Fruit fly (Drosophila melanogaster) whole organism, adult: Measurements from ENCODE around the gene CG31510.
"Not testable (repeated sequence)": the region's sequence is repeated elsewhere in the genome, so short reads cannot be mapped to it uniquely, and the experiment has no call there.

Source experiments
- CG11617 ChIP-seq: fragments of 200-800 bp; sonication (Bioruptor generic); optimal IDR thresholded peaks from 2 replicates; lab custom pipeline; 2017; ENCODE audit warnings: mild to moderate bottlenecking, missing biosample characterization, missing genetic modification reagents, missing genetic modification characterization
- CG12768 ChIP-seq: fragments of 200-800 bp; sonication (Bioruptor generic); optimal IDR thresholded peaks from 2 replicates; lab custom pipeline; 2017; ENCODE audit warnings: missing biosample characterization, missing genetic modification characterization, mild to moderate bottlenecking, moderate library complexity, missing genetic modification reagents
- CG14711 ChIP-seq: fragments of 200-800 bp; sonication (Bioruptor generic); optimal IDR thresholded peaks from 2 replicates; lab custom pipeline; 2018; ENCODE audit warnings: missing biosample characterization, mild to moderate bottlenecking, missing genetic modification characterization, moderate library complexity
- CG1620 ChIP-seq: fragments of 200-800 bp; sonication (Bioruptor generic); optimal IDR thresholded peaks from 2 replicates; lab custom pipeline; 2016; ENCODE audit warnings: missing biosample characterization, missing genetic modification characterization
- CG33017 ChIP-seq: fragments of 200-800 bp; sonication (Bioruptor generic); optimal IDR thresholded peaks from 2 replicates; lab custom pipeline; 2018; ENCODE audit warnings: missing biosample characterization, mild to moderate bottlenecking, missing genetic modification characterization, moderate library complexity
- CG5204 ChIP-seq: fragments of 200-800 bp; sonication (Bioruptor generic); optimal IDR thresholded peaks from 2 replicates; lab custom pipeline; 2016; ENCODE audit warnings: missing biosample characterization, missing genetic modification characterization
- CG7045 ChIP-seq: fragments of 200-800 bp; sonication (Bioruptor generic); optimal IDR thresholded peaks from 2 replicates; lab custom pipeline; 2017; ENCODE audit warnings: missing biosample characterization, mild to moderate bottlenecking, missing genetic modification characterization
- CG7101 ChIP-seq: fragments of 200-800 bp; sonication (Bioruptor generic); optimal IDR thresholded peaks from 2 replicates; lab custom pipeline; 2018; ENCODE audit warnings: missing biosample characterization, mild to moderate bottlenecking, missing genetic modification characterization, moderate library complexity
- Clk ChIP-seq: fragments of 200-800 bp; sonication (Bioruptor generic); optimal IDR thresholded peaks from 2 replicates; lab custom pipeline; 2017; ENCODE audit warnings: missing biosample characterization, missing genetic modification characterization
- Crg-1 ChIP-seq: fragments of 200-800 bp; sonication (Bioruptor generic); optimal IDR thresholded peaks from 2 replicates; lab custom pipeline; 2016; ENCODE audit warnings: missing biosample characterization, missing genetic modification characterization
- Hr96 ChIP-seq: fragments of 200-800 bp; sonication (Bioruptor generic); optimal IDR thresholded peaks from 2 replicates; lab custom pipeline; 2016; ENCODE audit warnings: missing biosample characterization, missing genetic modification characterization
- Mnt ChIP-seq: fragments of 200-800 bp; sonication (Bioruptor generic); optimal IDR thresholded peaks from 2 replicates; lab custom pipeline; 2016; ENCODE audit warnings: missing biosample characterization, mild to moderate bottlenecking, missing genetic modification characterization
- bab1 ChIP-seq: fragments of 200-800 bp; sonication (Bioruptor generic); optimal IDR thresholded peaks from 3 replicates; lab custom pipeline; 2019; ENCODE audit warnings: missing biosample characterization, mild to moderate bottlenecking, missing genetic modification characterization, moderate library complexity
- cic ChIP-seq: fragments of 200-800 bp; sonication (Bioruptor generic); optimal IDR thresholded peaks from 2 replicates; lab custom pipeline; 2017; ENCODE audit warnings: missing biosample characterization, mild to moderate bottlenecking, missing genetic modification characterization, moderate library complexity
- cnc ChIP-seq, 2 experiments: fragments of >200 bp; optimal IDR thresholded peaks; 2 replicates each; lab custom pipeline; 2017
- kay ChIP-seq: fragments of 200-800 bp; sonication (Bioruptor generic); peaks from one replicate; lab custom pipeline; 2016; ENCODE audit warnings: missing biosample characterization, missing genetic modification characterization, borderline replicate concordance
- ovo ChIP-seq: fragments of 200-800 bp; sonication (Bioruptor generic); optimal IDR thresholded peaks from 2 replicates; lab custom pipeline; 2016; ENCODE audit warnings: missing biosample characterization, missing genetic modification characterization
- pad ChIP-seq: fragments of 200-800 bp; sonication (Bioruptor generic); optimal IDR thresholded peaks from 3 replicates; lab custom pipeline; 2017; ENCODE audit warnings: missing biosample characterization, missing genetic modification characterization, mild to moderate bottlenecking, moderate library complexity, missing genetic modification reagents
- tj ChIP-seq: fragments of 200-800 bp; sonication (Bioruptor generic); optimal IDR thresholded peaks from 3 replicates; lab custom pipeline; 2017; ENCODE audit warnings: missing biosample characterization, mild to moderate bottlenecking, missing genetic modification characterization, moderate library complexity
- toe ChIP-seq: fragments of 200-800 bp; sonication (Bioruptor generic); optimal IDR thresholded peaks from 2 replicates; lab custom pipeline; 2016; ENCODE audit warnings: missing biosample characterization, missing genetic modification characterization

Gene CG31510

dm6 chr3R:25152342-25152741 is 29.6 kb upstream of the CG31510 start:
- TF ChIP-seq kay (GFP tag; lab: Kevin White, UChicago) (peak; percentile 70), CG5204 (no peak), CG12768 (no peak), CG33017 (tag; lab: Kevin White, UChicago) (no peak), ovo (GFP tag; lab: Kevin White, UChicago) (no peak), CG7045 (GFP tag; lab: Kevin White, UChicago) (no peak), tj (GFP tag; lab: Kevin White, UChicago) (no peak), CG11617 (GFP tag; lab: Kevin White, UChicago) (no peak), Mnt (no peak), toe (GFP tag; lab: Kevin White, UChicago) (no peak), CG7101 (tag; lab: Kevin White, UChicago) (peak; percentile 11), Clk (GFP tag; lab: Kevin White, UChicago) (no peak), bab1 (GFP tag; lab: Kevin White, UChicago) (no peak)

- TF ChIP-seq CG5204 (no peak), Mnt (peak; percentile 28), CG7045 (GFP tag; lab: Kevin White, UChicago) (no peak)
These were observed 15.0 kb upstream of the CG31510 start, which contains the start of gene danr for dm6 chr3R:25137565-25138367. Gene danr (plus strand): TSS chr3R:25138072.

dm6 chr3R:25131042-25131441 is 8.3 kb upstream of the CG31510 start, which contains the start of gene Bili:
Gene Bili (plus strand): TSS chr3R:25131306.
- TF ChIP-seq CG14711 (tag; lab: Kevin White, UChicago); CG7101 (tag; lab: Kevin White, UChicago); Mnt: not testable (repeated sequence)

- TF ChIP-seq pad (GFP tag; lab: Kevin White, UChicago) (no peak), CG5204 (peak; percentile 5), cnc (optimal IDR thresholded peaks at IDR 0.05; lab: Kevin White, UChicago) (peak in 1 of 2 experiments; percentile 69), cic (GFP tag; lab: Kevin White, UChicago) (no peak), bab1 (GFP tag; lab: Kevin White, UChicago) (no peak), kay (GFP tag; lab: Kevin White, UChicago) (peak; percentile 37), CG12768 (no peak), Mnt (peak; percentile 43), CG7101 (tag; lab: Kevin White, UChicago) (no peak), CG7045 (GFP tag; lab: Kevin White, UChicago) (no peak), CG14711 (tag; lab: Kevin White, UChicago) (peak; percentile 1), CG33017 (tag; lab: Kevin White, UChicago) (no peak), ovo (GFP tag; lab: Kevin White, UChicago) (no peak), toe (GFP tag; lab: Kevin White, UChicago) (peak; percentile 43), tj (GFP tag; lab: Kevin White, UChicago) (no peak), Crg-1 (no peak), CG1620 (GFP tag; lab: Kevin White, UChicago) (no peak), Hr96 (GFP tag; lab: Kevin White, UChicago) (peak; percentile 21)
These were observed 4.5 kb upstream of the CG31510 start, which contains the start of the genes Mocs2A, Mocs2B and Clbn for dm6 chr3R:25127231-25127689. Gene Mocs2A (minus strand): TSS chr3R:25127359. Gene Mocs2B (minus strand): TSS chr3R:25127359. Gene Clbn (plus strand): TSS chr3R:25127502.

dm6 chr3R:25126823-25127222 is 4.1 kb upstream of the CG31510 start:
- TF ChIP-seq Hr96 (GFP tag; lab: Kevin White, UChicago) = no peak
- no peak for TF ChIP-seq ovo (GFP tag; lab: Kevin White, UChicago)
- TF ChIP-seq pad (GFP tag; lab: Kevin White, UChicago) = no peak
- TF ChIP-seq CG12768 = no peak
- no peak for TF ChIP-seq tj (GFP tag; lab: Kevin White, UChicago)
- TF ChIP-seq CG33017 (tag; lab: Kevin White, UChicago) = no peak
- no peak for TF ChIP-seq cic (GFP tag; lab: Kevin White, UChicago)
- no peak for TF ChIP-seq kay (GFP tag; lab: Kevin White, UChicago)
- TF ChIP-seq CG11617 (GFP tag; lab: Kevin White, UChicago) = no peak
- TF ChIP-seq Clk (GFP tag; lab: Kevin White, UChicago) = no peak
- TF ChIP-seq CG5204 = no peak
- no peak for TF ChIP-seq CG14711 (tag; lab: Kevin White, UChicago)
- no peak for TF ChIP-seq CG7045 (GFP tag; lab: Kevin White, UChicago)
- no peak for TF ChIP-seq bab1 (GFP tag; lab: Kevin White, UChicago)
- no peak for TF ChIP-seq cnc (optimal IDR thresholded peaks at IDR 0.05; lab: Kevin White, UChicago)
- TF ChIP-seq CG1620 (GFP tag; lab: Kevin White, UChicago) = no peak
- no peak for TF ChIP-seq Mnt

dm6 chr3R:25123262-25123661 is 542 bp upstream of the CG31510 start, which contains the start of gene vig2:
Gene vig2 (plus strand): TSS chr3R:25123373.
- TF ChIP-seq tj (GFP tag; lab: Kevin White, UChicago) (peak; percentile 7), CG1620 (GFP tag; lab: Kevin White, UChicago) (peak; percentile 62), Mnt (peak; percentile 32), Hr96 (GFP tag; lab: Kevin White, UChicago) (peak; percentile 48), CG12768 (peak; percentile 31), CG7101 (tag; lab: Kevin White, UChicago) (peak; percentile 47), CG5204 (peak; percentile 33), Crg-1 (peak; percentile 36), pad (GFP tag; lab: Kevin White, UChicago) (peak; percentile 32), CG7045 (GFP tag; lab: Kevin White, UChicago) (peak; percentile 61), bab1 (GFP tag; lab: Kevin White, UChicago) (peak; percentile 14), CG33017 (tag; lab: Kevin White, UChicago) (peak; percentile 4), CG11617 (GFP tag; lab: Kevin White, UChicago) (peak; percentile 61), ovo (GFP tag; lab: Kevin White, UChicago) (peak; percentile 37)
